Fruit fly (Drosophila melanogaster) whole organism, embryonic: ENCODE results near the gene Ids.

Experiments
- CG10267 ChIP-seq: fragments of 200-800 bp; sonication (Bioruptor generic); optimal IDR thresholded peaks from 2 replicates; lab custom pipeline; 2018; ENCODE audit warnings: missing biosample characterization, mild to moderate bottlenecking, missing genetic modification characterization, moderate library complexity
- CG10565 ChIP-seq: fragments of 200-800 bp; sonication (Bioruptor generic); optimal IDR thresholded peaks from 3 replicates; lab custom pipeline; 2016; ENCODE audit warnings: missing biosample characterization, mild to moderate bottlenecking, missing genetic modification characterization
- CG10979 ChIP-seq: fragments of 200-800 bp; sonication (Bioruptor generic); optimal IDR thresholded peaks from 2 replicates; lab custom pipeline; 2018; ENCODE audit warnings: missing biosample characterization, mild to moderate bottlenecking, missing genetic modification characterization, moderate library complexity
- CG12744 ChIP-seq: fragments of 200-800 bp; sonication (Bioruptor generic); optimal IDR thresholded peaks from 2 replicates; lab custom pipeline; 2016; ENCODE audit warnings: missing biosample characterization, missing genetic modification characterization
- CG13287 ChIP-seq: fragments of 200-800 bp; sonication (Bioruptor generic); IDR thresholded peaks from 2 replicates; pipeline ENCODE4 v1.3.6; 2022; ENCODE audit warnings: missing biosample characterization, missing genetic modification characterization; ENCODE audit not compliant: partially characterized antibody
- CG13296 ChIP-seq: fragments of 200-800 bp; sonication (Bioruptor generic); optimal IDR thresholded peaks from 3 replicates; lab custom pipeline; 2018; ENCODE audit warnings: missing biosample characterization, mild to moderate bottlenecking, missing genetic modification characterization
- CG18011 ChIP-seq: fragments of 200-800 bp; sonication (Bioruptor generic); optimal IDR thresholded peaks from 2 replicates; lab custom pipeline; 2017; ENCODE audit warnings: missing biosample characterization, missing genetic modification characterization, mild to moderate bottlenecking, moderate library complexity, missing genotype
- CG18764 ChIP-seq: fragments of 200-800 bp; sonication (Bioruptor generic); optimal IDR thresholded peaks from 3 replicates; lab custom pipeline; 2016; ENCODE audit warnings: missing biosample characterization, missing genetic modification characterization
- CG2120 ChIP-seq: fragments of 200-800 bp; sonication (Bioruptor generic); optimal IDR thresholded peaks from 3 replicates; lab custom pipeline; 2016; ENCODE audit warnings: missing biosample characterization, missing genetic modification characterization
- CG2129 ChIP-seq: fragments of 200-800 bp; sonication (Bioruptor generic); IDR thresholded peaks from 2 replicates; pipeline ENCODE4 v1.3.6; 2022; ENCODE audit warnings: missing biosample characterization, missing genetic modification characterization; ENCODE audit not compliant: partially characterized antibody
- CG30431 ChIP-seq: fragments of 200-800 bp; sonication (Bioruptor generic); optimal IDR thresholded peaks from 2 replicates; lab custom pipeline; 2017; ENCODE audit warnings: missing biosample characterization, missing genetic modification characterization
- CG3163 ChIP-seq: fragments of 200-800 bp; sonication (Bioruptor generic); optimal IDR thresholded peaks from 3 replicates; lab custom pipeline; 2016; ENCODE audit warnings: missing biosample characterization, missing genetic modification characterization
- CG33213 ChIP-seq: fragments of 200-800 bp; sonication (Bioruptor generic); optimal IDR thresholded peaks from 3 replicates; lab custom pipeline; 2016; ENCODE audit warnings: missing biosample characterization, missing genetic modification characterization
- CG4328 ChIP-seq: fragments of 200-800 bp; sonication (Bioruptor generic); optimal IDR thresholded peaks from 3 replicates; lab custom pipeline; 2017; ENCODE audit warnings: missing biosample characterization, missing genetic modification reagents, missing genetic modification characterization
- CG43689 ChIP-seq: fragments of 200-800 bp; sonication (Bioruptor generic); IDR thresholded peaks from 2 replicates; pipeline ENCODE4 v1.3.6; 2022; ENCODE audit warnings: missing biosample characterization, missing genetic modification characterization
- CG4617 ChIP-seq: fragments of 200-800 bp; sonication (Bioruptor generic); optimal IDR thresholded peaks from 3 replicates; lab custom pipeline; 2016; ENCODE audit warnings: missing biosample characterization, missing genetic modification characterization, borderline replicate concordance
- CG6683 ChIP-seq: fragments of 200-800 bp; sonication (Bioruptor generic); optimal IDR thresholded peaks from 2 replicates; lab custom pipeline; 2017; ENCODE audit warnings: missing biosample characterization, mild to moderate bottlenecking, missing genetic modification characterization, missing genetic modification reagents
- CG8281 ChIP-seq: fragments of 200-800 bp; sonication (Bioruptor generic); optimal IDR thresholded peaks from 2 replicates; lab custom pipeline; 2018; ENCODE audit warnings: missing biosample characterization, mild to moderate bottlenecking, missing genetic modification characterization, moderate library complexity
- CkIIα-i1 ChIP-seq: fragments of 200-800 bp; sonication (Bioruptor generic); IDR thresholded peaks from 2 replicates; pipeline ENCODE4 v1.3.6; 2022; ENCODE audit warnings: missing biosample characterization, missing genetic modification characterization
- Dad ChIP-seq: fragments of 200-800 bp; sonication (Bioruptor generic); optimal IDR thresholded peaks from 3 replicates; lab custom pipeline; 2016; ENCODE audit warnings: missing biosample characterization, missing genetic modification characterization
- ERR ChIP-seq: fragments of 200-800 bp; sonication (Bioruptor generic); optimal IDR thresholded peaks from 2 replicates; lab custom pipeline; 2016; ENCODE audit warnings: missing biosample characterization, missing genetic modification characterization
- Hmr ChIP-seq: fragments of 200-800 bp; sonication (Bioruptor generic); optimal IDR thresholded peaks from 3 replicates; lab custom pipeline; 2017; ENCODE audit warnings: mild to moderate bottlenecking, missing biosample characterization, missing genetic modification reagents, missing genetic modification characterization
- Hr78 ChIP-seq, 2 experiments: fragments of 200-800 bp in 1 of 2; fragments of >200 bp in 1 of 2; sonication (Bioruptor generic) in 1 of 2; optimal IDR thresholded peaks; 2 replicates each; lab custom pipeline; 2017 to 2019; ENCODE audit warnings: missing biosample characterization in 2 of 2, missing genetic modification characterization in 2 of 2, mild to moderate bottlenecking in 1 of 2, moderate library complexity in 1 of 2
- Mad ChIP-seq: fragments of 200-800 bp; sonication (Bioruptor generic); optimal IDR thresholded peaks from 2 replicates; lab custom pipeline; 2016; ENCODE audit warnings: missing biosample characterization, missing genetic modification characterization
- Meics ChIP-seq: fragments of 200-800 bp; sonication (Bioruptor generic); optimal IDR thresholded peaks from 2 replicates; lab custom pipeline; 2017; ENCODE audit warnings: missing biosample characterization, mild to moderate bottlenecking, missing genetic modification characterization
- Myb ChIP-seq: fragments of 200-800 bp; sonication (Bioruptor generic); optimal IDR thresholded peaks from 2 replicates; lab custom pipeline; 2016; ENCODE audit warnings: missing biosample characterization, missing genetic modification characterization
- Neu2 ChIP-seq: fragments of 200-800 bp; sonication (Bioruptor generic); optimal IDR thresholded peaks from 3 replicates; lab custom pipeline; 2016; ENCODE audit warnings: missing biosample characterization, missing genetic modification characterization, borderline replicate concordance
- Pdp1 ChIP-seq, 2 experiments: fragments of 200-800 bp; sonication (Bioruptor generic); optimal IDR thresholded peaks; 3 replicates each; lab custom pipeline; 2016; ENCODE audit warnings: missing biosample characterization in 2 of 2, missing genetic modification characterization in 2 of 2, mild to moderate bottlenecking in 1 of 2, moderate library complexity in 1 of 2
- Tbp ChIP-seq: fragments of >200 bp; optimal IDR thresholded peaks from 2 replicates; lab custom pipeline; 2018; ENCODE audit warnings: missing biosample characterization, missing genetic modification characterization
- ab ChIP-seq: fragments of 200-800 bp; sonication (Bioruptor generic); optimal IDR thresholded peaks from 2 replicates; lab custom pipeline; 2016; ENCODE audit warnings: missing biosample characterization, missing genetic modification characterization
- ap ChIP-seq: fragments of 200-800 bp; sonication (Bioruptor generic); IDR thresholded peaks from 2 replicates; pipeline ENCODE4 v1.3.6; 2022; ENCODE audit warnings: missing biosample characterization, missing genetic modification characterization
- ara ChIP-seq: fragments of 200-800 bp; sonication (Bioruptor generic); IDR thresholded peaks from 2 replicates; pipeline ENCODE4 v1.3.6; 2022; ENCODE audit warnings: missing biosample characterization, missing genetic modification characterization
- bcd ChIP-seq: fragments of 200-800 bp; sonication (Bioruptor generic); optimal IDR thresholded peaks from 2 replicates; lab custom pipeline; 2017; ENCODE audit warnings: missing biosample characterization, mild to moderate bottlenecking, missing genetic modification characterization
- da ChIP-seq: fragments of 200-800 bp; sonication (Bioruptor generic); optimal IDR thresholded peaks from 2 replicates; lab custom pipeline; 2016; ENCODE audit warnings: missing biosample characterization, missing genetic modification characterization
- hth ChIP-seq: fragments of >200 bp; optimal IDR thresholded peaks from 2 replicates; lab custom pipeline; 2017; ENCODE audit warnings: inconsistent platforms
- insv ChIP-seq, 2 experiments: fragments of 200-800 bp; sonication (Bioruptor generic); optimal IDR thresholded peaks; 3 replicates each; lab custom pipeline; 2016 to 2018; ENCODE audit warnings: missing biosample characterization in 2 of 2, missing genetic modification characterization in 2 of 2
- jumu ChIP-seq: fragments of 200-800 bp; sonication (Bioruptor generic); optimal IDR thresholded peaks from 3 replicates; lab custom pipeline; 2016; ENCODE audit warnings: missing biosample characterization, missing genetic modification characterization
- ken ChIP-seq: fragments of 200-800 bp; sonication (Bioruptor generic); IDR thresholded peaks from 3 replicates; pipeline ENCODE4 v1.3.6; 2022; ENCODE audit warnings: missing biosample characterization, missing genetic modification characterization
- lmd ChIP-seq: fragments of 200-800 bp; sonication (Bioruptor generic); IDR thresholded peaks from 2 replicates; pipeline ENCODE4 v1.3.6; 2022; ENCODE audit warnings: missing biosample characterization, missing genetic modification characterization
- mam ChIP-seq: fragments of 200-800 bp; sonication (Bioruptor generic); optimal IDR thresholded peaks from 3 replicates; lab custom pipeline; 2016; ENCODE audit warnings: missing biosample characterization, missing genetic modification characterization
- odd ChIP-seq: fragments of 200-800 bp; sonication (Bioruptor generic); optimal IDR thresholded peaks from 2 replicates; lab custom pipeline; 2017; ENCODE audit warnings: missing biosample characterization, mild to moderate bottlenecking, missing genetic modification characterization
- onecut ChIP-seq: fragments of 200-800 bp; sonication (Bioruptor generic); IDR thresholded peaks from 2 replicates; pipeline ENCODE4 v1.3.6; 2022; ENCODE audit warnings: missing biosample characterization, missing genetic modification characterization
- otp ChIP-seq: fragments of 200-800 bp; sonication (Bioruptor generic); IDR thresholded peaks from 3 replicates; pipeline ENCODE4, ENCODE4 v1.3.6; 2022; ENCODE audit warnings: missing biosample characterization, missing genetic modification characterization
- psq ChIP-seq: fragments of 200-800 bp; sonication (Bioruptor generic); optimal IDR thresholded peaks from 2 replicates; lab custom pipeline; 2017; ENCODE audit warnings: missing biosample characterization, missing genetic modification characterization
- run ChIP-seq: fragments of 200-800 bp; sonication (Bioruptor generic); optimal IDR thresholded peaks from 3 replicates; lab custom pipeline; 2018; ENCODE audit warnings: missing biosample characterization, mild to moderate bottlenecking, missing genetic modification characterization
- sug ChIP-seq: fragments of 200-800 bp; optimal IDR thresholded peaks from 2 replicates; lab custom pipeline; 2019; ENCODE audit warnings: missing biosample characterization, mild to moderate bottlenecking, missing genetic modification characterization, moderate library complexity
- ttk ChIP-seq: fragments of 200-800 bp; sonication (Bioruptor generic); IDR thresholded peaks from 2 replicates; pipeline ENCODE4 v2.1.2; 2022; ENCODE audit warnings: missing biosample characterization, missing genetic modification characterization
- vnd ChIP-seq: fragments of 200-800 bp; sonication (Bioruptor generic); IDR thresholded peaks from 3 replicates; pipeline ENCODE4 v1.3.6; 2022; ENCODE audit warnings: missing biosample characterization, missing genetic modification characterization; ENCODE audit not compliant: partially characterized antibody
- wor ChIP-seq: fragments of 200-800 bp; sonication (Bioruptor generic); IDR thresholded peaks from 2 replicates; pipeline ENCODE4 v1.3.6; 2022; ENCODE audit warnings: missing biosample characterization, missing genetic modification characterization

The Ids gene

DNA sequence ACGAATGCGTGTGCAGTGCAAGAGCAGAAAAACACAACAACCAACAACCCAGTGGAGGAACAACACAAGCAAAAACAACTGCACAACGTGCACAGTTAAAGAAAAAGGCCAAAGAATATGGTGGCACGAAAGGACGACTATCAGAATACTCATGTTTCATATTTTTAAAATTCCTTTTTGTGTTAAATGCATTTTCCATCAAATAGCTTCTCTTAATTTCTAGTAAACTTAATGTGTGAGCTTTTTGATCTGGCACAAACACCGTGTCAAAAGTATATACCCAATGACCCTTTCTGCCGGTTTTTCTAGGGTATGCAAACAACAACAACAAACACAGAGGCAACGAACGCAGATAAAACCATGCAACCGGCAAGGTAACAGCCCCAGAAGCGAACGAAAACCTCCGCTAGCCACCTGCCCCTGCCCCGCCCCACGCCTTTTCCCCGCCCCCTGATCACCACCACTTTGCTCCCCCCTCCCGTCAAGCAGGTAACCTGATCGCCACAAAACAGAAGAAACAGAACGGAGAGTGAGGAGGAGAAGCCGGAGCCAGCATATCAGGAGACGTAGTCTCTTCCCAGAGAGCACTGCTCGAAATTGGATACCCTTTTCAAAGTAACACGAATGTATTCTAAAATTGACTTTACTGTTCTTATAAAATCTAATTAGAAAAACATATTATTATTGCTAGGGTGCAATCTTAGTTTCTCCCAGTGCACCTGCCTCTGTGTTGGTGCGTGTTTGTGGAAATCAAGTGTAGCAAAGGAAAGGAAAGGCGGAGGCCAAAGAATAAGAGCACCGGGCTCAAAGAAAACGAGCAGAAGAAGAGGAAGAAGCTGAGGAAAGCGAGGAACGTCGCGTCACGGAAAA, 17.0 kb downstream of the Ids start (continued):
- TF ChIP-seq CG30431 (peak; percentile 97), CG4617 (peak; percentile 88), CkIIα-i1 (GFP tag; lab: Robert Waterston, UW) (no peak), ap (GFP tag; lab: Robert Waterston, UW) (peak; percentile 93), vnd (no peak), Tbp (GFP tag; lab: Kevin White, UChicago) (no peak), CG33213 (GFP tag; lab: Kevin White, UChicago) (peak; percentile 93), hth (no peak), CG8281 (tag; lab: Kevin White, UChicago) (peak; percentile 17), CG18011 (GFP tag; lab: Kevin White, UChicago) (peak; percentile 46), Myb (GFP tag; lab: Kevin White, UChicago) (peak; percentile 52), Mad (GFP tag; lab: Kevin White, UChicago) (peak; percentile 87), CG13287 (GFP tag; lab: Robert Waterston, UW) (no peak), da (GFP tag; lab: Kevin White, UChicago) (peak; percentile 73), CG10267 (tag; lab: Kevin White, UChicago) (peak; percentile 87), CG4328 (GFP tag; lab: Kevin White, UChicago) (peak; percentile 32), CG12744 (GFP tag; lab: Kevin White, UChicago) (peak; percentile 76), mam (GFP tag; lab: Kevin White, UChicago) (peak; percentile 70), ttk (GFP tag; lab: Robert Waterston, UW) (peak; percentile 83), CG10979 (peak; percentile 96), Pdp1 (GFP tag; optimal IDR thresholded peaks at IDR 0.05; lab: Kevin White, UChicago) (peak; percentile 82 to 90), onecut (GFP tag; lab: Robert Waterston, UW) (peak; percentile 74), Neu2 (GFP tag; lab: Kevin White, UChicago) (peak; percentile 56), CG13296 (GFP tag; lab: Kevin White, UChicago) (no peak), CG10565 (GFP tag; lab: Kevin White, UChicago) (peak; percentile 79), CG18764 (GFP tag; lab: Kevin White, UChicago) (peak; percentile 74), odd (GFP tag; lab: Kevin White, UChicago) (peak; percentile 76), CG2120 (GFP tag; lab: Kevin White, UChicago) (no peak), sug (tag; lab: Kevin White, UChicago) (no peak), CG2129 (no peak), CG43689 (GFP tag; lab: Robert Waterston, UW) (peak; percentile 72), Hr78 (GFP tag; optimal IDR thresholded peaks at IDR 0.05; lab: Kevin White, UChicago) (peak in 1 of 2 experiments; percentile 84), lmd (GFP tag; lab: Robert Waterston, UW) (peak; percentile 90), run (tag; lab: Kevin White, UChicago) (peak; percentile 54), Dad (GFP tag; lab: Kevin White, UChicago) (peak; percentile 82), wor (peak; percentile 86), psq (GFP tag; lab: Kevin White, UChicago) (peak; percentile 84), jumu (GFP tag; lab: Kevin White, UChicago) (peak; percentile 83), ken (GFP tag; lab: Robert Waterston, UW) (peak; percentile 95), Hmr (GFP tag; lab: Kevin White, UChicago) (no peak), ERR (GFP tag; lab: Kevin White, UChicago) (peak; percentile 87), ab (peak; percentile 90), bcd (GFP tag; lab: Kevin White, UChicago) (peak; percentile 83), ara (GFP tag; lab: Robert Waterston, UW) (peak; percentile 98), insv (GFP tag; optimal IDR thresholded peaks at IDR 0.05; lab: Kevin White, UChicago) (peak in 1 of 2 experiments; percentile 71), otp (GFP tag; lab: Robert Waterston, UW) (peak; percentile 98), CG3163 (GFP tag; lab: Kevin White, UChicago) (peak; percentile 72), Meics (peak; percentile 56), CG6683 (GFP tag; lab: Kevin White, UChicago) (no peak)
